Worm (Caenorhabditis elegans): Measurements from ENCODE around the gene H04D03.6.
A peak's percentile ranks its signal among the peaks of the same experiment; 100 is the strongest.

H04D03.6 gene

ce11 chrIII:10432104-10432503 is 6.6 kb downstream of the H04D03.6 start:
- peak; percentile 33 for TF ChIP-seq nfya-1 (tag; optimal IDR thresholded peaks at IDR 0.05; ENCODE audit: insufficient read depth)
- TF ChIP-seq lin-15B (tag; optimal IDR thresholded peaks at IDR 0.05), result peak; percentile 12
- no peak for TF ChIP-seq ama-1 (optimal IDR thresholded peaks at IDR 0.05)
- no peak for TF ChIP-seq ceh-82 (tag; optimal IDR thresholded peaks at IDR 0.05)
- TF ChIP-seq unc-62 (GFP tag; optimal IDR thresholded peaks at IDR 0.05), result no peak
- peak; percentile 90 for TF ChIP-seq lin-39 (tag; optimal IDR thresholded peaks at IDR 0.05)

- TF ChIP-seq nhr-23 (tag; optimal IDR thresholded peaks at IDR 0.05), result no peak
- no peak for TF ChIP-seq egl-5 (tag; optimal IDR thresholded peaks at IDR 0.05)
- no peak for TF ChIP-seq nhr-237 (tag; optimal IDR thresholded peaks at IDR 0.05)
Observed at ce11 chrIII:10427882-10428281, 10.8 kb downstream of the H04D03.6 start, which contains the start of gene prp-3. Gene prp-3 (minus strand): TSS chrIII:10427982.

- TF ChIP-seq lin-15B (tag; optimal IDR thresholded peaks at IDR 0.05), result no peak
- no peak for TF ChIP-seq unc-39 (tag; optimal IDR thresholded peaks at IDR 0.05)
- no peak for TF ChIP-seq elt-1 (tag; optimal IDR thresholded peaks at IDR 0.05)
- no peak for TF ChIP-seq skn-1 (tag; optimal IDR thresholded peaks at IDR 0.05)
- TF ChIP-seq ZK546.5 (tag; optimal IDR thresholded peaks at IDR 0.05), result no peak
- TF ChIP-seq nhr-67 (tag; optimal IDR thresholded peaks at IDR 0.05), result no peak
- TF ChIP-seq fkh-10 (GFP tag; optimal IDR thresholded peaks at IDR 0.05), result no peak
- TF ChIP-seq ceh-28 (tag; optimal IDR thresholded peaks at IDR 0.05), result no peak
- no peak for TF ChIP-seq nfya-1 (tag; optimal IDR thresholded peaks at IDR 0.05; ENCODE audit: insufficient read depth)
- no peak for TF ChIP-seq nhr-77 (tag; optimal IDR thresholded peaks at IDR 0.05)
Observed at ce11 chrIII:10423906-10424305, 14.8 kb downstream of the H04D03.6 start, which contains the start of gene M03C11.6. Gene M03C11.6 (minus strand): TSS chrIII:10424006.

ce11 chrIII:10421680-10422079 is 17.0 kb downstream of the H04D03.6 start:
- TF ChIP-seq aly-2 (tag; optimal IDR thresholded peaks at IDR 0.05) (no peak), fos-1 (tag; optimal IDR thresholded peaks at IDR 0.05) (no peak), ceh-28 (tag; optimal IDR thresholded peaks at IDR 0.05) (no peak), ceh-16 (tag; optimal IDR thresholded peaks at IDR 0.05) (no peak)

ce11 chrIII:10415822-10416221 is 22.9 kb downstream of the H04D03.6 start, which contains the start of gene ymel-1:
Gene ymel-1 (plus strand): TSS chrIII:10416139.
- TF ChIP-seq lin-15B (tag; optimal IDR thresholded peaks at IDR 0.05) (peak; percentile 50), pqm-1 (tag; optimal IDR thresholded peaks at IDR 0.05) (peak; percentile 39), pha-4 (tag; optimal IDR thresholded peaks at IDR 0.05) (peak; percentile 53), nhr-23 (tag; optimal IDR thresholded peaks at IDR 0.05) (peak; percentile 32), nhr-25 (tag; optimal IDR thresholded peaks at IDR 0.05) (peak; percentile 19), hmg-11 (tag; optimal IDR thresholded peaks at IDR 0.05) (peak; percentile 29), elt-2 (tag; optimal IDR thresholded peaks at IDR 0.05) (peak; percentile 22), nhr-76 (tag; optimal IDR thresholded peaks at IDR 0.05) (no peak), R02D3.7 (tag; optimal IDR thresholded peaks at IDR 0.05) (peak; percentile 11), lin-39 (tag; optimal IDR thresholded peaks at IDR 0.05) (peak; percentile 60), aly-2 (tag; optimal IDR thresholded peaks at IDR 0.05) (peak; percentile 14), unc-62 (GFP tag; optimal IDR thresholded peaks at IDR 0.05) (no peak), nfya-1 (tag; optimal IDR thresholded peaks at IDR 0.05; ENCODE audit: insufficient read depth) (peak; percentile 35), nhr-28 (tag; optimal IDR thresholded peaks at IDR 0.05) (no peak)

ce11 chrIII:10407198-10407663 is 31.4 kb downstream of the H04D03.6 start, which contains the start of gene hat-1:
Gene hat-1 (minus strand): TSS chrIII:10407248.
- TF ChIP-seq skn-1 (tag; optimal IDR thresholded peaks at IDR 0.05), result peak; percentile 89
- peak; percentile 72 for TF ChIP-seq pqm-1 (tag; optimal IDR thresholded peaks at IDR 0.05)
- TF ChIP-seq nhr-237 (tag; optimal IDR thresholded peaks at IDR 0.05), result no peak
- TF ChIP-seq nhr-67 (tag; optimal IDR thresholded peaks at IDR 0.05), result no peak
- TF ChIP-seq ceh-9 (tag; optimal IDR thresholded peaks at IDR 0.05), result no peak
- TF ChIP-seq elt-2 (tag; optimal IDR thresholded peaks at IDR 0.05), result peak; percentile 74
- TF ChIP-seq unc-39 (tag; optimal IDR thresholded peaks at IDR 0.05), result no peak
- peak; percentile 54 for TF ChIP-seq ztf-4 (tag; optimal IDR thresholded peaks at IDR 0.05)
- no peak for TF ChIP-seq fkh-2 (tag; optimal IDR thresholded peaks at IDR 0.05)
- peak; percentile 92 for TF ChIP-seq jun-1 (tag; optimal IDR thresholded peaks at IDR 0.05)
- TF ChIP-seq nfya-1 (tag; optimal IDR thresholded peaks at IDR 0.05; ENCODE audit: insufficient read depth), result peak; percentile 97
- TF ChIP-seq elt-3 (tag; optimal IDR thresholded peaks at IDR 0.05), result no peak
- peak; percentile 97 for TF ChIP-seq nhr-23 (tag; optimal IDR thresholded peaks at IDR 0.05)
- peak; percentile 98 for TF ChIP-seq lin-15B (tag; optimal IDR thresholded peaks at IDR 0.05)
- peak; percentile 90 for TF ChIP-seq lin-39 (tag; optimal IDR thresholded peaks at IDR 0.05)
- TF ChIP-seq snpc-4 (tag; optimal IDR thresholded peaks at IDR 0.05), result peak; percentile 80
- peak; percentile 65 for TF ChIP-seq nhr-77 (tag; optimal IDR thresholded peaks at IDR 0.05)
- no peak for TF ChIP-seq nhr-28 (tag; optimal IDR thresholded peaks at IDR 0.05)
- TF ChIP-seq zag-1 (tag; optimal IDR thresholded peaks at IDR 0.05), result peak; percentile 55
- TF ChIP-seq R02D3.7 (tag; optimal IDR thresholded peaks at IDR 0.05), result peak; percentile 100
- TF ChIP-seq ceh-82 (tag; optimal IDR thresholded peaks at IDR 0.05), result peak; percentile 49
- TF ChIP-seq pha-4 (tag; optimal IDR thresholded peaks at IDR 0.05), result peak; percentile 96
- TF ChIP-seq sea-2 (GFP tag; optimal IDR thresholded peaks at IDR 0.05), result no peak
- TF ChIP-seq mml-1 (tag; optimal IDR thresholded peaks at IDR 0.05), result no peak
- TF ChIP-seq ceh-28 (tag; optimal IDR thresholded peaks at IDR 0.05), result peak; percentile 92
- no peak for TF ChIP-seq aly-2 (tag; optimal IDR thresholded peaks at IDR 0.05)
- peak; percentile 56 for TF ChIP-seq daf-12 (tag; optimal IDR thresholded peaks at IDR 0.05)
- TF ChIP-seq mdl-1 (tag; optimal IDR thresholded peaks at IDR 0.05), result peak; percentile 46
- peak; percentile 71 for TF ChIP-seq nhr-11 (tag; optimal IDR thresholded peaks at IDR 0.05)
- peak; percentile 39 for TF ChIP-seq fos-1 (tag; optimal IDR thresholded peaks at IDR 0.05)

Data from whole organism, L3 larva.